Worm (Caenorhabditis elegans) whole organism, late embryonic: ENCODE results near the gene rpap-2.
A peak's percentile ranks its signal among the peaks of the same experiment; 100 is the strongest.

Experiments used
- C08G9.2 ChIP-seq: sonication (generic microtip); optimal IDR thresholded peaks from 2 replicates; lab custom pipeline; 2016; ENCODE audit warnings: mild to moderate bottlenecking, missing genetic modification characterization, moderate library complexity, missing compliant biosample characterization
- K02D7.2 ChIP-seq: sonication (generic microtip); optimal IDR thresholded peaks from 2 replicates; lab custom pipeline; 2017; ENCODE audit warnings: mild to moderate bottlenecking, missing genetic modification characterization, missing compliant biosample characterization
- K09A11.1 ChIP-seq: sonication (generic microtip); optimal IDR thresholded peaks from 2 replicates; lab custom pipeline; 2017; ENCODE audit warnings: antibody characterized with exemption, mild to moderate bottlenecking, missing genetic modification characterization, missing compliant biosample characterization; ENCODE audit not compliant: insufficient read depth
- ceh-14 ChIP-seq: sonication (generic microtip); optimal IDR thresholded peaks from 2 replicates; lab custom pipeline; 2016; ENCODE audit warnings: missing genotype, missing genetic modification characterization, missing compliant biosample characterization
- ceh-18 ChIP-seq: sonication (generic microtip); optimal IDR thresholded peaks from 2 replicates; lab custom pipeline; 2016; ENCODE audit warnings: missing genetic modification characterization, missing compliant biosample characterization
- ceh-2 ChIP-seq: sonication (generic microtip); optimal IDR thresholded peaks from 2 replicates; lab custom pipeline; 2016; ENCODE audit warnings: missing genotype, missing genetic modification characterization, missing compliant biosample characterization
- ceh-34 ChIP-seq: sonication (generic microtip); optimal IDR thresholded peaks from 2 replicates; lab custom pipeline; 2016; ENCODE audit warnings: mild to moderate bottlenecking, missing genetic modification characterization, missing compliant biosample characterization
- ceh-45 ChIP-seq: fragments of 200-800 bp; sonication (Bioruptor generic); IDR thresholded peaks from 2 replicates; pipeline ENCODE4 v1.3.6; 2022; ENCODE audit warnings: missing genetic modification reagents, missing genetic modification characterization, missing compliant biosample characterization
- ceh-48 ChIP-seq: sonication (generic microtip); optimal IDR thresholded peaks from 2 replicates; lab custom pipeline; 2016; ENCODE audit warnings: missing genetic modification characterization, inconsistent platforms, missing compliant biosample characterization
- ceh-6 ChIP-seq: fragments of 200-800 bp; sonication (Bioruptor generic); optimal IDR thresholded peaks from 2 replicates; lab custom pipeline; 2018; ENCODE audit warnings: mild to moderate bottlenecking, missing genetic modification characterization, missing compliant biosample characterization
- che-1 ChIP-seq: sonication (generic microtip); optimal IDR thresholded peaks from 2 replicates; lab custom pipeline; 2016; ENCODE audit warnings: mild to moderate bottlenecking, missing genetic modification characterization, missing compliant biosample characterization
- dve-1 ChIP-seq: sonication (generic microtip); optimal IDR thresholded peaks from 2 replicates; lab custom pipeline; 2017; ENCODE audit warnings: antibody characterized with exemption, mild to moderate bottlenecking, missing genetic modification characterization, missing compliant biosample characterization
- elt-2 ChIP-seq: sonication (generic microtip); optimal IDR thresholded peaks from 2 replicates; lab custom pipeline; 2016; ENCODE audit warnings: missing genetic modification reagents, missing genetic modification characterization, missing compliant biosample characterization
- elt-4 ChIP-seq: sonication (generic microtip); optimal IDR thresholded peaks from 2 replicates; lab custom pipeline; 2016; ENCODE audit warnings: missing genetic modification characterization, missing compliant biosample characterization
- ets-4 ChIP-seq: sonication (generic microtip); optimal IDR thresholded peaks from 2 replicates; lab custom pipeline; 2016; ENCODE audit warnings: missing genetic modification characterization, missing compliant biosample characterization
- eyg-1 ChIP-seq: sonication (generic microtip); optimal IDR thresholded peaks from 2 replicates; lab custom pipeline; 2016; ENCODE audit warnings: missing genotype, missing genetic modification characterization, missing compliant biosample characterization
- fkh-6 ChIP-seq: sonication (generic microtip); optimal IDR thresholded peaks from 2 replicates; lab custom pipeline; 2016; ENCODE audit warnings: missing genetic modification characterization, missing compliant biosample characterization
- hlh-13 ChIP-seq: fragments of 200-800 bp; sonication (Bioruptor generic); optimal IDR thresholded peaks from 2 replicates; lab custom pipeline; 2018; ENCODE audit warnings: mild to moderate bottlenecking, missing genetic modification characterization, missing compliant biosample characterization
- hlh-15 ChIP-seq: sonication (generic microtip); optimal IDR thresholded peaks from 2 replicates; lab custom pipeline; 2016; ENCODE audit warnings: missing genetic modification characterization, missing compliant biosample characterization
- hlh-30 ChIP-seq: sonication (generic microtip); optimal IDR thresholded peaks from 2 replicates; lab custom pipeline; 2017; ENCODE audit warnings: antibody characterized with exemption, missing genetic modification characterization, missing compliant biosample characterization; ENCODE audit not compliant: insufficient read depth
- hlh-6 ChIP-seq: sonication (generic microtip); optimal IDR thresholded peaks from 2 replicates; lab custom pipeline; 2016; ENCODE audit warnings: missing genotype, missing genetic modification characterization, missing compliant biosample characterization
- mec-3 ChIP-seq: sonication (generic microtip); optimal IDR thresholded peaks from 2 replicates; lab custom pipeline; 2016; ENCODE audit warnings: borderline replicate concordance, missing genetic modification characterization, missing compliant biosample characterization
- nfya-1 ChIP-seq: sonication (generic microtip); optimal IDR thresholded peaks from 2 replicates; lab custom pipeline; 2017; ENCODE audit warnings: missing genetic modification characterization, mild to moderate bottlenecking, missing compliant biosample characterization, antibody characterized with exemption, moderate library complexity
- nhr-11 ChIP-seq: fragments of 150-350 bp; optimal IDR thresholded peaks from 2 replicates; lab custom pipeline; 2014; ENCODE audit warnings: missing biosample characterization, missing genetic modification characterization
- odd-2 ChIP-seq: sonication (generic microtip); optimal IDR thresholded peaks from 2 replicates; lab custom pipeline; 2017; ENCODE audit warnings: antibody characterized with exemption, mild to moderate bottlenecking, missing genetic modification characterization, missing compliant biosample characterization
- pax-1 ChIP-seq: fragments of 150-350 bp; optimal IDR thresholded peaks from 2 replicates; lab custom pipeline; 2014; ENCODE audit warnings: missing biosample characterization, missing genetic modification characterization
- pha-2 ChIP-seq: sonication (generic microtip); optimal IDR thresholded peaks from 2 replicates; lab custom pipeline; 2017; ENCODE audit warnings: mild to moderate bottlenecking, missing genetic modification characterization, missing compliant biosample characterization
- pha-4 ChIP-seq: fragments of 150-350 bp; optimal IDR thresholded peaks from 2 replicates; lab custom pipeline; 2018; ENCODE audit warnings: missing biosample characterization, missing genetic modification reagents, missing genetic modification characterization
- pros-1 ChIP-seq: fragments of 150-350 bp; optimal IDR thresholded peaks from 2 replicates; lab custom pipeline; 2014; ENCODE audit warnings: missing biosample characterization, missing genetic modification reagents, missing genetic modification characterization
- sdc-2 ChIP-seq: sonication (generic microtip); optimal IDR thresholded peaks from 2 replicates; lab custom pipeline; 2016; ENCODE audit warnings: missing genotype, missing genetic modification characterization, missing compliant biosample characterization
- tbx-7 ChIP-seq: sonication (generic microtip); optimal IDR thresholded peaks from 2 replicates; lab custom pipeline; 2016; ENCODE audit warnings: missing genotype, missing genetic modification characterization, missing compliant biosample characterization
- ttx-3 ChIP-seq: sonication (generic microtip); optimal IDR thresholded peaks from 2 replicates; lab custom pipeline; 2016; ENCODE audit warnings: missing genetic modification reagents, missing genetic modification characterization, missing compliant biosample characterization
- unc-55 ChIP-seq: sonication (generic microtip); optimal IDR thresholded peaks from 2 replicates; lab custom pipeline; 2017; ENCODE audit warnings: missing biosample characterization, missing genetic modification reagents, missing genetic modification characterization
- unc-86 ChIP-seq: sonication (generic microtip); optimal IDR thresholded peaks from 2 replicates; lab custom pipeline; 2016; ENCODE audit warnings: missing genetic modification characterization, missing compliant biosample characterization
- ztf-16 ChIP-seq: sonication (generic microtip); optimal IDR thresholded peaks from 2 replicates; lab custom pipeline; 2017; ENCODE audit warnings: missing genetic modification characterization, missing compliant biosample characterization

Gene rpap-2

DNA sequence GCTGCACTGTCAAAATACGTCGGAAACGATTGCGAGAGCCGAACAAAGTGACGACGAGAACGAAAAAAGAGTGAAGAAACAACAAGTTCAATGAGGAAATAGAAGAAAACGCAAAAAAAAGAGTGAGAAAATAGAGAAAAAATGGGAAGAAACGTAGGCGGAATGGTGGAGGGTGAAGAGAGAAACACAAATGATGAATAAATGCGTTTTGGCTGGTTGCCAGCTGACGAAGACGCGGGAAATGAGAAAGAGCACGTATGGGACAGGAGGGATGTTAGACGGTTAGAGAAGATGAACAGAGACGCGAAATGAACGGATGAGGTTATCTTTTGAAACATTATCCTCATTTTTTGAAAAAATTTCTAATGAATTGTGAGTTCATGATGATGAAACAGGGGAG lies 17.2 kb downstream of the rpap-2 start (continued):
- TF ChIP-seq nfya-1 (tag; lab: Kevin White, UChicago) (peak; percentile 44), ets-4 (tag; lab: Kevin White, UChicago) (no peak), C08G9.2 (no peak), ceh-18 (peak; percentile 88), K09A11.1 (tag; lab: Kevin White, UChicago) (no peak)

ce11 chrIII:8985461-8985860 lies 17.7 kb downstream of the rpap-2 start:
- no peak for TF ChIP-seq fkh-6 (tag; lab: Kevin White, UChicago)
- no peak for TF ChIP-seq ceh-2

DNA sequence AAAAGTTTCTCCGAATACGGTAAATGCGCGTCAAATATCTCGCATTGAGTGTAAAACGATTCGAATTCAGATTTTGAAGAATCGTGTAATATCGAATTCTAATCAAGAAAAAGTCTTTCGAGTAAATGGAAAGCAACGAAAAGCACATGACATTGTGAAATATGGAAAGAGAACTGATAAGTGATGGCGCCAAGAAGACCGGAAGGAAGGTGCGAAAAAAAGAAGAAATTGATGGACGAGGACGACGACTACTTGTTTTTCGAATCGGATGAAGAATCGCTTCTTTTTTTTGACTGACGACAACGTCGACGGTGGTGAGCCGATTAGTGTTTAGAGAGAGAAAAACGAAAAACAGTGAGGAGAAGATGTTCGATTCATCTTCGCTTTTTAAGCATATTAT lies 18.2 kb downstream of the rpap-2 start:
- no peak for TF ChIP-seq tbx-7
- no peak for TF ChIP-seq K09A11.1 (tag; lab: Kevin White, UChicago)
- TF ChIP-seq ttx-3 = no peak
- no peak for TF ChIP-seq eyg-1 (tag; lab: Kevin White, UChicago)
- no peak for TF ChIP-seq ceh-45 (GFP tag; lab: Robert Waterston, UW)
- TF ChIP-seq che-1 (tag; lab: Kevin White, UChicago) = no peak
- no peak for TF ChIP-seq ceh-34 (tag; lab: Kevin White, UChicago)
- no peak for TF ChIP-seq hlh-13 (GFP tag; lab: Kevin White, UChicago)
- no peak for TF ChIP-seq hlh-30 (tag; lab: Kevin White, UChicago)
- no peak for TF ChIP-seq K02D7.2
- TF ChIP-seq ceh-6 (GFP tag; lab: Kevin White, UChicago) = no peak
- no peak for TF ChIP-seq odd-2 (tag; lab: Kevin White, UChicago)
- TF ChIP-seq hlh-15 = no peak
- TF ChIP-seq, all 69 proteins: peak for 0

ce11 chrIII:8986872-8987271 lies 19.1 kb downstream of the rpap-2 start:
- TF ChIP-seq elt-2 = peak; percentile 32
- no peak for TF ChIP-seq sdc-2 (tag; lab: Kevin White, UChicago)
- TF ChIP-seq ceh-34 (tag; lab: Kevin White, UChicago) = peak; percentile 25

DNA sequence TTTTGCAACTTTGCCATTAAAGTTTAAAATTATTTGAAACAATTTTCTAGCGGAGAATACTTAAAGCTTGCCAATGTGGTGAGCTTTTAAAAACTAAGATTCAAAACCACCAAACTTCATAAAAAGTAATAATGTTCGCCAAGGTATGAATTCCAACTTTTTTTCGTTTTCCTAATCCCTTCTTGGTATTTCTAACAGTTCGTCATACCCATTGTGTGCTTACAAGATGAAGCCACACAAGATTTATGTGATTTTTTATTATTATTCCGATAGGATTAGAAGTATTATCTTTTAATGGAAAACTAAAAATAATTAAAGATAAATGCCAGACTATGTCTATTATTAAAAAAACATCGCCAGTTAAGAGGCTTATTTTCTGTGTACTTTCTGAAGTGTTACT lies 20.3 kb downstream of the rpap-2 start:
- TF ChIP-seq elt-4 (tag; lab: Kevin White, UChicago) (no peak), ztf-16 (tag; lab: Kevin White, UChicago) (no peak), dve-1 (tag; lab: Kevin White, UChicago) (no peak), eyg-1 (tag; lab: Kevin White, UChicago) (no peak), nhr-11 (tag; lab: Kevin White, UChicago) (no peak), pros-1 (tag; lab: Kevin White, UChicago) (no peak), unc-86 (tag; lab: Kevin White, UChicago) (no peak), elt-2 (no peak)

ce11 chrIII:8988544-8988943 lies 20.8 kb downstream of the rpap-2 start:
- TF ChIP-seq pha-2 (tag; lab: Kevin White, UChicago) (no peak), hlh-6 (tag; lab: Kevin White, UChicago) (no peak), pax-1 (no peak), fkh-6 (tag; lab: Kevin White, UChicago) (no peak), unc-55 (GFP tag; lab: Kevin White, UChicago) (no peak), mec-3 (no peak), pha-4 (no peak), K02D7.2 (no peak), ceh-48 (tag; lab: Kevin White, UChicago) (no peak), ceh-6 (GFP tag; lab: Kevin White, UChicago) (no peak), ceh-2 (no peak), ceh-14 (no peak)
